Fruit fly (Drosophila melanogaster): ENCODE data around the gene CG7201.

DNA sequence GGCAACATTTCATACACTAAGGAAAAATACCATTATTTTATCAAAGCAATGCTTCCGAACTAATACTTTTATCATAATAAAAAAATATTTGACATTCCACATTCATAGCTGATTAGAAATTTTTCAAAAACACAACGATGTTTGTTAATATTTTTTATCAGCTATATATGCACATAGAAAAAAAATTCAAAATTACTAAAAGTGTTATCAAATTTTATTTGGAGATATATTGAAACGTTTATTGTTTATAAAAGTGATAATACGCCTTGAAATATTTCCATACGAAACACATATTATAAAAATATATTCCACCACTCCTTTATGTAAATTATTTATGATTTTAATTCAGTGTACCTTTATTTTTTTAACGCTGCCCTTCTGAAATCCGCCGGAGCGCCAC, 9.4 kb downstream of the CG7201 start:
- TF ChIP-seq Med (GFP tag) (no peak), crol (GFP tag; IDR thresholded peaks at IDR 0.05) (no peak), cwo (GFP tag; optimal IDR thresholded peaks at IDR 0.05) (peak; percentile 2), br (optimal IDR thresholded peaks at IDR 0.05) (no peak), CG11085 (GFP tag; IDR thresholded peaks at IDR 0.05) (no peak), CG15514 (GFP tag; optimal IDR thresholded peaks at IDR 0.05) (no peak), CG14710 (tag; optimal IDR thresholded peaks at IDR 0.05) (no peak), fru (optimal IDR thresholded peaks at IDR 0.05) (no peak), CG9609 (GFP tag; optimal IDR thresholded peaks at IDR 0.05) (no peak), gro (GFP tag; optimal IDR thresholded peaks at IDR 0.05) (no peak), CG9876 (GFP tag; optimal IDR thresholded peaks at IDR 0.05) (no peak), CG2116 (GFP tag; optimal IDR thresholded peaks at IDR 0.05) (no peak), Xrp1 (GFP tag; IDR thresholded peaks at IDR 0.05) (no peak; the same call in 1 of the 2 replicates), CG10431 (GFP tag; optimal IDR thresholded peaks at IDR 0.05) (no peak)

Measured in whole organism, embryonic.